Fruit fly (Drosophila melanogaster) whole organism, embryonic: ENCODE results near the gene rdog.

ENCODE experiments used
- Abd-B ChIP-seq: fragments of 200-800 bp; sonication (Bioruptor generic); optimal IDR thresholded peaks from 2 replicates; lab custom pipeline; 2018; ENCODE audit warnings: missing biosample characterization, mild to moderate bottlenecking, missing genetic modification characterization, moderate library complexity
- Asciz ChIP-seq: fragments of 200-800 bp; sonication (Bioruptor generic); optimal IDR thresholded peaks from 2 replicates; lab custom pipeline; 2017; ENCODE audit warnings: missing biosample characterization, mild to moderate bottlenecking, missing genetic modification characterization, missing genetic modification reagents
- Awh ChIP-seq: fragments of 200-800 bp; sonication (Bioruptor generic); IDR thresholded peaks from 2 replicates; pipeline ENCODE4, ENCODE4 v1.3.6; 2022; ENCODE audit warnings: missing biosample characterization, missing genetic modification characterization
- CG11085 ChIP-seq: fragments of 200-800 bp; sonication (Bioruptor generic); IDR thresholded peaks from 2 replicates; pipeline ENCODE4 v1.3.6; 2022; ENCODE audit warnings: missing biosample characterization, missing genetic modification characterization
- CG12769 ChIP-seq: fragments of 200-800 bp; sonication (Bioruptor generic); optimal IDR thresholded peaks from 2 replicates; lab custom pipeline; 2019; ENCODE audit warnings: missing biosample characterization, mild to moderate bottlenecking, missing genetic modification characterization, moderate library complexity
- CG14441 ChIP-seq: fragments of 200-800 bp; sonication (Bioruptor generic); IDR thresholded peaks from 2 replicates; pipeline ENCODE4 v1.3.6; 2022; ENCODE audit warnings: missing biosample characterization, missing genetic modification characterization
- CG16863 ChIP-seq: fragments of 200-800 bp; sonication (Bioruptor generic); optimal IDR thresholded peaks from 3 replicates; lab custom pipeline; 2016; ENCODE audit warnings: missing biosample characterization, missing genetic modification characterization
- CG17328 ChIP-seq: fragments of 200-800 bp; sonication (Bioruptor generic); IDR thresholded peaks from 2 replicates; pipeline ENCODE4 v1.3.6; 2022; ENCODE audit warnings: missing biosample characterization, missing genetic modification characterization
- CG17912 ChIP-seq: fragments of 200-800 bp; sonication (Bioruptor generic); optimal IDR thresholded peaks from 2 replicates; lab custom pipeline; 2018; ENCODE audit warnings: missing biosample characterization, mild to moderate bottlenecking, missing genetic modification characterization
- CG2199 ChIP-seq: fragments of 200-800 bp; sonication (Bioruptor generic); IDR thresholded peaks from 3 replicates; pipeline ENCODE4 v1.3.6; 2022; ENCODE audit warnings: missing biosample characterization, missing genetic modification characterization
- CG2202 ChIP-seq: fragments of 200-800 bp; sonication (Bioruptor generic); optimal IDR thresholded peaks from 2 replicates; lab custom pipeline; 2018; ENCODE audit warnings: missing biosample characterization, mild to moderate bottlenecking, missing genetic modification characterization
- CG2712 ChIP-seq: fragments of 200-800 bp; optimal IDR thresholded peaks from 3 replicates; lab custom pipeline; 2019; ENCODE audit warnings: missing biosample characterization, mild to moderate bottlenecking, missing genetic modification characterization, moderate library complexity
- CG32532 ChIP-seq: fragments of 200-800 bp; sonication (Bioruptor generic); IDR thresholded peaks from 2 replicates; pipeline ENCODE4 v1.3.6; 2022; ENCODE audit warnings: missing biosample characterization, missing genetic modification characterization
- CG32767 ChIP-seq: fragments of 200-800 bp; sonication (Bioruptor generic); IDR thresholded peaks from 2 replicates; pipeline ENCODE4 v1.3.6; 2022; ENCODE audit warnings: missing biosample characterization, missing genetic modification characterization
- CG34422 ChIP-seq: fragments of 200-800 bp; sonication (Bioruptor generic); IDR thresholded peaks from 3 replicates; pipeline ENCODE4 v1.3.6; 2022; ENCODE audit warnings: missing biosample characterization, missing genetic modification characterization
- CG3838 ChIP-seq: fragments of 200-800 bp; sonication (Bioruptor generic); optimal IDR thresholded peaks from 3 replicates; lab custom pipeline; 2016; ENCODE audit warnings: missing biosample characterization, missing genetic modification characterization
- CG4282 ChIP-seq: fragments of 200-800 bp; sonication (Bioruptor generic); optimal IDR thresholded peaks from 2 replicates; lab custom pipeline; 2016; ENCODE audit warnings: missing biosample characterization, missing genetic modification characterization
- CG5180 ChIP-seq: fragments of 200-800 bp; sonication (Bioruptor generic); optimal IDR thresholded peaks from 3 replicates; lab custom pipeline; 2017; ENCODE audit warnings: missing biosample characterization, missing genetic modification characterization, mild to moderate bottlenecking, moderate library complexity, missing genetic modification reagents
- CG6689 ChIP-seq: fragments of 200-800 bp; sonication (Bioruptor generic); IDR thresholded peaks from 2 replicates; pipeline ENCODE4 v1.3.6; 2022; ENCODE audit warnings: missing biosample characterization, missing genetic modification characterization
- CG7556 ChIP-seq: fragments of 200-800 bp; sonication (Bioruptor generic); optimal IDR thresholded peaks from 2 replicates; lab custom pipeline; 2017; ENCODE audit warnings: missing biosample characterization, mild to moderate bottlenecking, missing genetic modification characterization
- CG8290 ChIP-seq, 3 experiments: fragments of 200-800 bp; sonication (Bioruptor generic); optimal IDR thresholded peaks; 2 replicates each; lab custom pipeline; 2016 to 2019; ENCODE audit warnings: missing biosample characterization in 3 of 3, missing genetic modification characterization in 3 of 3, mild to moderate bottlenecking in 2 of 3, moderate library complexity in 1 of 3
- Dek ChIP-seq: fragments of 200-800 bp; sonication (Bioruptor generic); optimal IDR thresholded peaks from 3 replicates; lab custom pipeline; 2019; ENCODE audit warnings: missing biosample characterization, mild to moderate bottlenecking, missing genetic modification characterization, moderate library complexity
- E2f1 ChIP-seq: fragments of 200-800 bp; sonication (Bioruptor generic); IDR thresholded peaks from 2 replicates; pipeline ENCODE4 v1.3.6; 2022; ENCODE audit warnings: missing biosample characterization, missing genetic modification characterization
- Elba2 ChIP-seq: fragments of 200-800 bp; sonication (Bioruptor generic); optimal IDR thresholded peaks from 3 replicates; lab custom pipeline; 2016; ENCODE audit warnings: missing biosample characterization, missing genetic modification characterization
- H15 ChIP-seq: fragments of 200-800 bp; sonication (Bioruptor generic); IDR thresholded peaks from 3 replicates; pipeline ENCODE4 v1.3.6; 2022; ENCODE audit warnings: missing biosample characterization, missing genetic modification characterization
- Hmr ChIP-seq: fragments of 200-800 bp; sonication (Bioruptor generic); optimal IDR thresholded peaks from 3 replicates; lab custom pipeline; 2017; ENCODE audit warnings: mild to moderate bottlenecking, missing biosample characterization, missing genetic modification reagents, missing genetic modification characterization
- MTF-1 ChIP-seq: fragments of 200-800 bp; sonication (Bioruptor generic); optimal IDR thresholded peaks from 2 replicates; lab custom pipeline; 2018; ENCODE audit warnings: missing biosample characterization, mild to moderate bottlenecking, missing genetic modification characterization, borderline replicate concordance
- PHDP ChIP-seq: fragments of 200-800 bp; sonication (Bioruptor generic); optimal IDR thresholded peaks from 3 replicates; lab custom pipeline; 2018; ENCODE audit warnings: missing biosample characterization, mild to moderate bottlenecking, missing genetic modification characterization, moderate library complexity
- Pdp1 ChIP-seq, 2 experiments: fragments of 200-800 bp; sonication (Bioruptor generic); optimal IDR thresholded peaks; 3 replicates each; lab custom pipeline; 2016; ENCODE audit warnings: missing biosample characterization in 2 of 2, missing genetic modification characterization in 2 of 2, mild to moderate bottlenecking in 1 of 2, moderate library complexity in 1 of 2
- Ptx1 ChIP-seq: fragments of 200-800 bp; sonication (Bioruptor generic); IDR thresholded peaks from 2 replicates; pipeline ENCODE4 v1.3.6; 2022; ENCODE audit warnings: missing biosample characterization, missing genetic modification characterization
- Scr ChIP-seq: fragments of 200-800 bp; sonication (Bioruptor generic); IDR thresholded peaks from 2 replicates; pipeline ENCODE4 v1.3.6; 2022; ENCODE audit warnings: missing biosample characterization, missing genetic modification characterization; ENCODE audit not compliant: partially characterized antibody
- Xbp1 ChIP-seq: fragments of 200-800 bp; sonication (Bioruptor generic); optimal IDR thresholded peaks from 3 replicates; lab custom pipeline; 2016; ENCODE audit warnings: missing biosample characterization, mild to moderate bottlenecking, missing genetic modification characterization
- YL-1 ChIP-seq: fragments of 200-800 bp; sonication (Bioruptor generic); optimal IDR thresholded peaks from 3 replicates; lab custom pipeline; 2017; ENCODE audit warnings: missing biosample characterization, mild to moderate bottlenecking, missing genetic modification characterization
- ab ChIP-seq: fragments of 200-800 bp; sonication (Bioruptor generic); optimal IDR thresholded peaks from 2 replicates; lab custom pipeline; 2016; ENCODE audit warnings: missing biosample characterization, missing genetic modification characterization
- bab2 ChIP-seq: fragments of 200-800 bp; sonication (Bioruptor generic); optimal IDR thresholded peaks from 2 replicates; lab custom pipeline; 2016; ENCODE audit warnings: missing biosample characterization, missing genetic modification characterization
- bowl ChIP-seq: fragments of 200-800 bp; sonication (Bioruptor generic); IDR thresholded peaks from 2 replicates; pipeline ENCODE4 v1.3.6; 2022; ENCODE audit warnings: missing biosample characterization, missing genetic modification characterization
- chm ChIP-seq: fragments of 200-800 bp; sonication (Bioruptor generic); IDR thresholded peaks from 2 replicates; pipeline ENCODE4 v1.3.6; 2022; ENCODE audit warnings: missing biosample characterization, missing genetic modification characterization
- ci ChIP-seq: fragments of 200-800 bp; sonication (Bioruptor generic); IDR thresholded peaks from 3 replicates; pipeline ENCODE4 v1.3.6; 2022; ENCODE audit warnings: missing biosample characterization, missing genetic modification characterization
- crp ChIP-seq, 2 experiments: fragments of 200-800 bp; sonication (Bioruptor generic); optimal IDR thresholded peaks; 2 replicates in 1 of 2; 3 replicates in 1 of 2; lab custom pipeline; 2017; ENCODE audit warnings: missing biosample characterization in 2 of 2, missing genetic modification characterization in 2 of 2, mild to moderate bottlenecking in 1 of 2, moderate library complexity in 1 of 2
- fd96Cb ChIP-seq: fragments of 200-800 bp; sonication (Bioruptor generic); optimal IDR thresholded peaks from 2 replicates; lab custom pipeline; 2018; ENCODE audit warnings: missing biosample characterization, mild to moderate bottlenecking, missing genetic modification characterization, moderate library complexity
- hb ChIP-seq: fragments of 200-800 bp; sonication (Bioruptor generic); IDR thresholded peaks from 3 replicates; pipeline ENCODE4 v1.3.6; 2022; ENCODE audit warnings: missing biosample characterization, missing genetic modification characterization; ENCODE audit not compliant: partially characterized antibody
- hkb ChIP-seq, 2 experiments: fragments of 200-800 bp in 1 of 2; fragments of >200 bp in 1 of 2; sonication (Bioruptor generic) in 1 of 2; IDR thresholded peaks in 1 of 2; optimal IDR thresholded peaks in 1 of 2; 2 replicates each; pipeline versions ENCODE4 v1.3.6 to Lab custom; 2017 to 2022; ENCODE audit warnings: missing biosample characterization in 1 of 2, missing genetic modification characterization in 1 of 2
- ind ChIP-seq: fragments of 200-800 bp; sonication (Bioruptor generic); optimal IDR thresholded peaks from 3 replicates; lab custom pipeline; 2016; ENCODE audit warnings: missing biosample characterization, missing genetic modification characterization
- pb ChIP-seq: fragments of 200-800 bp; sonication (Bioruptor generic); optimal IDR thresholded peaks from 3 replicates; lab custom pipeline; 2016; ENCODE audit warnings: missing biosample characterization, missing genetic modification characterization
- sc ChIP-seq, 3 experiments: fragments of >200 bp in 2 of 3; fragments of 200-800 bp in 1 of 3; sonication (Bioruptor generic) in 1 of 3; optimal IDR thresholded peaks; 2 replicates in 2 of 3; 3 replicates in 1 of 3; lab custom pipeline; 2017; ENCODE audit warnings: mild to moderate bottlenecking in 1 of 3, missing biosample characterization in 1 of 3, missing genetic modification characterization in 1 of 3, missing genetic modification reagents in 1 of 3
- slp2 ChIP-seq: fragments of 200-800 bp; sonication (Bioruptor generic); optimal IDR thresholded peaks from 2 replicates; lab custom pipeline; 2016; ENCODE audit warnings: missing biosample characterization, missing genetic modification characterization
- sqz ChIP-seq: fragments of 200-800 bp; sonication (Bioruptor generic); optimal IDR thresholded peaks from 3 replicates; lab custom pipeline; 2018; ENCODE audit warnings: missing biosample characterization, mild to moderate bottlenecking, missing genetic modification characterization
- ssp ChIP-seq: fragments of 200-800 bp; sonication (Bioruptor generic); IDR thresholded peaks from 2 replicates; pipeline ENCODE4 v1.3.6; 2022; ENCODE audit warnings: missing biosample characterization, missing genetic modification characterization
- tgo ChIP-seq: fragments of 200-800 bp; sonication (Bioruptor generic); IDR thresholded peaks from 3 replicates; pipeline ENCODE4 v1.3.6; 2022; ENCODE audit warnings: missing biosample characterization, missing genetic modification characterization

The rdog gene

dm6 chr3R:29207996-29208395 is 50.1 kb downstream of the rdog start (continued):
- TF ChIP-seq E2f1 (GFP tag; lab: Robert Waterston, UW): 0 out of 2 replicates have a peak, but pooled peaks have one; percentile 42
- peak; percentile 39 for TF ChIP-seq CG3838 (GFP tag; lab: Kevin White, UChicago)
- peak; percentile 71 for TF ChIP-seq ind (GFP tag; lab: Kevin White, UChicago)
- peak; percentile 52 for TF ChIP-seq MTF-1 (GFP tag; lab: Kevin White, UChicago)
- peak; percentile 52 for TF ChIP-seq sqz
- no peak for TF ChIP-seq CG32532 (GFP tag; lab: Robert Waterston, UW)
- TF ChIP-seq Scr: no peak
- peak; percentile 70 for TF ChIP-seq Xbp1 (GFP tag; lab: Kevin White, UChicago)
- TF ChIP-seq chm (GFP tag; lab: Robert Waterston, UW): peak; percentile 79
- TF ChIP-seq slp2 (GFP tag; lab: Kevin White, UChicago): peak; percentile 26
- TF ChIP-seq CG2199: no peak
- peak; percentile 66 for TF ChIP-seq Asciz
- peak; percentile 46 for TF ChIP-seq CG16863 (GFP tag; lab: Kevin White, UChicago)
- TF ChIP-seq CG2712 (tag; lab: Kevin White, UChicago): peak; percentile 82
- peak; percentile 71 for TF ChIP-seq CG17328
- peak; percentile 58 for TF ChIP-seq CG5180 (GFP tag; lab: Kevin White, UChicago)
- TF ChIP-seq Abd-B (GFP tag; lab: Kevin White, UChicago): peak; percentile 50
- TF ChIP-seq bowl (GFP tag; lab: Robert Waterston, UW): 0 out of 2 replicates have a peak, but pooled peaks have one; percentile 28
- peak; percentile 51 for TF ChIP-seq CG12769 (tag; lab: Kevin White, UChicago)
- TF ChIP-seq ssp: peak; percentile 26; the same call in 1 of the 2 replicates
- peak; percentile 82 for TF ChIP-seq fd96Cb
- no peak for TF ChIP-seq YL-1
- no peak for TF ChIP-seq ab
- TF ChIP-seq H15 (GFP tag; lab: Robert Waterston, UW): peak; percentile 60
- peak; percentile 72; the same call in 2 of the 3 replicates for TF ChIP-seq tgo (GFP tag; lab: Robert Waterston, UW)
- TF ChIP-seq CG7556 (GFP tag; lab: Kevin White, UChicago): peak; percentile 63
- TF ChIP-seq sc (optimal IDR thresholded peaks at IDR 0.05; lab: Kevin White, UChicago): no peak
- peak; percentile 60 for TF ChIP-seq sc (GFP tag; optimal IDR thresholded peaks at IDR 0.05; lab: Kevin White, UChicago)
- TF ChIP-seq CG34422: peak; percentile 56; the same call in 1 of the 3 replicates
- peak; percentile 42 for TF ChIP-seq Hmr (GFP tag; lab: Kevin White, UChicago)
- TF ChIP-seq CG32767 (GFP tag; lab: Robert Waterston, UW): 0 out of 2 replicates have a peak, but pooled peaks have one; percentile 40
- TF ChIP-seq pb (GFP tag; lab: Kevin White, UChicago): no peak
- TF ChIP-seq CG8290 (GFP tag; optimal IDR thresholded peaks at IDR 0.05; lab: Kevin White, UChicago): no peak
- TF ChIP-seq CG8290 (tag; optimal IDR thresholded peaks at IDR 0.05; lab: Kevin White, UChicago): peak in 1 of 2 experiments; percentile 40
- peak; percentile 11 to 42 for TF ChIP-seq Pdp1 (GFP tag; optimal IDR thresholded peaks at IDR 0.05; lab: Kevin White, UChicago)
- peak; percentile 33 for TF ChIP-seq bab2
- peak; percentile 59 for TF ChIP-seq CG2202 (tag; lab: Kevin White, UChicago)
- TF ChIP-seq hb (GFP tag; lab: Robert Waterston, UW): no peak
- TF ChIP-seq PHDP (tag; lab: Kevin White, UChicago): peak; percentile 77
- TF ChIP-seq Elba2 (GFP tag; lab: Kevin White, UChicago): no peak
- TF ChIP-seq CG17912 (GFP tag; lab: Kevin White, UChicago): no peak
- no peak for TF ChIP-seq hkb (optimal IDR thresholded peaks at IDR 0.05; lab: Kevin White, UChicago)
- TF ChIP-seq hkb (GFP tag; IDR thresholded peaks at IDR 0.05; lab: Robert Waterston, UW): peak; percentile 80
- peak; percentile 60 for TF ChIP-seq Dek (tag; lab: Kevin White, UChicago)
- TF ChIP-seq CG14441 (GFP tag; lab: Robert Waterston, UW): peak; percentile 79
- TF ChIP-seq Ptx1 (GFP tag; lab: Robert Waterston, UW): peak; percentile 78
- TF ChIP-seq crp (GFP tag; optimal IDR thresholded peaks at IDR 0.05; lab: Kevin White, UChicago): no peak
- TF ChIP-seq ci (GFP tag; lab: Robert Waterston, UW): peak; percentile 89
- TF ChIP-seq CG6689: peak; percentile 61
- no peak for TF ChIP-seq CG11085 (GFP tag; lab: Robert Waterston, UW)
- no peak for TF ChIP-seq CG4282 (GFP tag; lab: Kevin White, UChicago)
- TF ChIP-seq Awh: peak; percentile 68
